Worm (Caenorhabditis elegans) whole organism, L3 larva: ENCODE results near the gene F13A2.1.

ENCODE experiments used
- R02D3.7 ChIP-seq: fragments of 150-350 bp; optimal IDR thresholded peaks from 2 replicates; lab custom pipeline; 2014; ENCODE audit warnings: missing biosample characterization, missing genetic modification characterization
- ama-1 ChIP-seq: fragments of 150-350 bp; optimal IDR thresholded peaks from 2 replicates; lab custom pipeline; 2018
- jun-1 ChIP-seq: fragments of 150-350 bp; optimal IDR thresholded peaks from 2 replicates; lab custom pipeline; 2014; ENCODE audit warnings: missing biosample characterization, missing genetic modification reagents, missing genetic modification characterization
- nhr-77 ChIP-seq: fragments of 150-350 bp; optimal IDR thresholded peaks from 2 replicates; lab custom pipeline; 2014; ENCODE audit warnings: missing biosample characterization, missing genetic modification characterization
- skn-1 ChIP-seq: fragments of 150-350 bp; optimal IDR thresholded peaks from 2 replicates; lab custom pipeline; 2014; ENCODE audit warnings: missing biosample characterization, missing genetic modification characterization
- unc-62 ChIP-seq: fragments of 150-350 bp; sonication (generic microtip); optimal IDR thresholded peaks from 4 replicates; lab custom pipeline; 2014; ENCODE audit warnings: missing biosample characterization, missing genetic modification reagents, missing genetic modification characterization
- zag-1 ChIP-seq: fragments of 150-350 bp; optimal IDR thresholded peaks from 2 replicates; lab custom pipeline; 2014; ENCODE audit warnings: missing biosample characterization, missing genetic modification characterization
- ztf-11 ChIP-seq: fragments of 150-350 bp; optimal IDR thresholded peaks from 2 replicates; lab custom pipeline; 2014; ENCODE audit warnings: missing biosample characterization, missing genetic modification characterization

DNA sequence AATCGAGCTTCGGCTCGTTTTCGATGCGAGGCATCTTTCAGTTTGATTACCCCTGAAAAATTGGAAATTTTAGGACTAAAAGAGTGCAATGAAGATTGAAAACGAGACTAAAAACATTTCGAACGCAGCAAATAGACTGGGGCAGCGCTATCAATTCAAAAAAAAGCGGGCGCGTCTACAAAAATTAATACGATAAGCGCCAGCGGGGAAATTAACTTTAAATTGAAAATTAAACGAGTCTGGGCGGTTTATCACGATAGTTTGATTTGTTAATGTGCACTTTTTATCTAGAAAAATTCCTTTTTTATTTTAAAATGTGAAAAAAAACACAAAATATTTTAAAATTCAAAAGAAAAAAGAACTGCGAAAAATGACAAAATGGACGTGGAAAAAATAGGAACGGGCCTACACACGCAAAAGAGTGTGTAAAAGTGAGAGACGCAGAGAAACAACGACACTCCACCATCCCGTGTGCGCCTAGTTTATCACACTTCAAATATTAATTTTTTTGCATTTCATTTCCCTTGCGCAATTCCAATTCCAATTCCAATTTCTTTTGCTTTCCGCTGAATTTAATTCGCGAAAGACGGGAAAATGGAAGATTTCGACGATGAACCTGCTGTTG is 10.8 kb downstream of the F13A2.1 start, which contains the start of the genes gmpr-1 and fipp-1:
- TF ChIP-seq ztf-11 (tag; lab: Kevin White, UChicago) (no peak), unc-62 (GFP tag; lab: Kevin White, UChicago) (no peak), jun-1 (tag; lab: Kevin White, UChicago) (peak; percentile 24), skn-1 (tag; lab: Kevin White, UChicago) (no peak), R02D3.7 (no peak), ama-1 (lab: Kevin White, UChicago) (no peak), zag-1 (tag; lab: Kevin White, UChicago) (no peak), nhr-77 (no peak)
